1 fruit fly cellular context compared by ENCODE assay signal in the genomic region with DNA sequence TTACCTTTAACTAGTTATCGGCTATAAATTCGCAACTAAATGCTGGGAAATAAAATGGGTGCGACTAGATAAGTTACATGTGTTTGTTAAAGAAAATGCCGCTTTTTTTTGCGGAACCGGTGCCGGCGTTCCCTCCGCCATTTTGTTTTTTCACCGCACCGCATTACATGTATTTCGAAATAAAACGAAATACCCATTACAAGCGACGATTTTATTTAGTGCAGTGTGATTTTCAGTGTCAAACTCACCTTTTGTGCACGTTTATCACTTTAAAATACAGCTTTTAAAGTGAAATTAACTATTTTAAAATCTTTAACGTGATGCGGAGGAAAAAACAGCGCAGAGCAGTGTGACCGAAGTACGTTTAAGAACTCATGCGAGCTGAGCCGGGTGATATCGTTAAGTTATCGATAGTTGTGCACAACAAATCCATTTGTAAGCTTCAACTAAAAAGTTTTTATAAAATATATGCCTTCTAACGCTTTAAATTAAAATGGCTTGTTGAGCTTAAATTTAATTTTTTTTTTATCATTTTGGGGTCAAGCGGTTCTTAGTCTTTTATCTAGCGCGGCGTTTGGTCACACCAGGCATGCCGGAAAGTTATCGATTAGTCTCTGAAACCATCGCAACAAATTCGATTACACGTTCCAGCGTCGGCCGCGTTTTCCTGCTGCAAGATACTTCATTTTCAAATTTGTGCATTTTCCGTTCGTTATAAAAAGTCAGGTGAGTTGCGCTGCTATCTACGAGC.
TF ChIP-seq lines count a peak whose summit lies in the region.

Gene Hel25E (minus strand): TSS at position 380 of the 751 bp plus-strand sequence.
Gene Lam (plus strand): TSS at position 546 of the 751 bp plus-strand sequence.

TF ChIP-seq in whole organism, embryonic, 481 proteins besides CTCF, POLR2A, EP300 and RAD21 (continued from another document and continues in another):
- TF ChIP-seq CG4707 (GFP tag; optimal IDR thresholded peaks at IDR 0.05; lab: Kevin White, UChicago) (no peak), CG12071 (GFP tag; optimal IDR thresholded peaks at IDR 0.05; lab: Kevin White, UChicago) (no peak), CG11247 (GFP tag; IDR thresholded peaks at IDR 0.05; lab: Robert Waterston, UW) (no peak), run (tag; optimal IDR thresholded peaks at IDR 0.05; lab: Kevin White, UChicago) (no peak), CG4854 (GFP tag; optimal IDR thresholded peaks at IDR 0.05; lab: Kevin White, UChicago) (no peak), MTF-1 (GFP tag; optimal IDR thresholded peaks at IDR 0.05; lab: Kevin White, UChicago; ENCODE audit: borderline replicate concordance) (no peak), Spps (tag; optimal IDR thresholded peaks at IDR 0.05; lab: Kevin White, UChicago) (peak; percentile 18), CG1603 (tag; optimal IDR thresholded peaks at IDR 0.05; lab: Kevin White, UChicago) (no peak), grn (GFP tag; optimal IDR thresholded peaks at IDR 0.05; lab: Kevin White, UChicago) (no peak), Blimp-1 (GFP tag; optimal IDR thresholded peaks at IDR 0.05; lab: Kevin White, UChicago) (no peak), CG2199 (GFP tag; IDR thresholded peaks at IDR 0.05; lab: Robert Waterston, UW) (no peak), D19A (tag; optimal IDR thresholded peaks at IDR 0.05; lab: Kevin White, UChicago) (no peak), bbx (GFP tag; IDR thresholded peaks at IDR 0.05; lab: Robert Waterston, UW; ENCODE audit: partially characterized antibody) (peak; percentile 69), al (GFP tag; IDR thresholded peaks at IDR 0.05; lab: Robert Waterston, UW) (no peak), CG9437 (GFP tag; optimal IDR thresholded peaks at IDR 0.05; lab: Kevin White, UChicago) (no peak), HHEX (GFP tag; optimal IDR thresholded peaks at IDR 0.05; lab: Kevin White, UChicago) (no peak), grau (tag; optimal IDR thresholded peaks at IDR 0.05; lab: Kevin White, UChicago) (no peak), Optix (GFP tag; IDR thresholded peaks at IDR 0.05; lab: Robert Waterston, UW) (no peak), E2f2 (GFP tag; IDR thresholded peaks at IDR 0.05; lab: Robert Waterston, UW) (0 out of 2 replicates have a peak, but pooled peaks have one; percentile 40), CG14050 (GFP tag; IDR thresholded peaks at IDR 0.05; lab: Robert Waterston, UW) (no peak), lmd (GFP tag; IDR thresholded peaks at IDR 0.05; lab: Robert Waterston, UW) (no peak), CG10147 (GFP tag; optimal IDR thresholded peaks at IDR 0.05; lab: Kevin White, UChicago) (no peak), gcm2 (GFP tag; optimal IDR thresholded peaks at IDR 0.05; lab: Kevin White, UChicago) (no peak), CG11695 (GFP tag; IDR thresholded peaks at IDR 0.05; lab: Robert Waterston, UW) (no peak), CG9817 (tag; optimal IDR thresholded peaks at IDR 0.05; lab: Kevin White, UChicago) (no peak), CG17359 (tag; optimal IDR thresholded peaks at IDR 0.05; lab: Kevin White, UChicago) (peak; percentile 94), sug (tag; optimal IDR thresholded peaks at IDR 0.05; lab: Kevin White, UChicago) (no peak), insv (GFP tag; optimal IDR thresholded peaks at IDR 0.05; lab: Kevin White, UChicago) (no peak), Eip74EF (GFP tag; optimal IDR thresholded peaks at IDR 0.05; lab: Kevin White, UChicago) (no peak), CG7556 (GFP tag; optimal IDR thresholded peaks at IDR 0.05; lab: Kevin White, UChicago) (no peak), CG13894 (tag; optimal IDR thresholded peaks at IDR 0.05; lab: Kevin White, UChicago) (no peak), phol (tag; optimal IDR thresholded peaks at IDR 0.05; lab: Kevin White, UChicago) (peak; percentile 96), CG1647 (GFP tag; optimal IDR thresholded peaks at IDR 0.05; lab: Kevin White, UChicago) (no peak), pfk (GFP tag; optimal IDR thresholded peaks at IDR 0.05; lab: Kevin White, UChicago) (no peak), Kr (GFP tag; optimal IDR thresholded peaks at IDR 0.05; lab: Kevin White, UChicago) (no peak), CG32767 (GFP tag; IDR thresholded peaks at IDR 0.05; lab: Robert Waterston, UW) (no peak), shn (GFP tag; optimal IDR thresholded peaks at IDR 0.05; lab: Kevin White, UChicago) (no peak), Atf6 (GFP tag; IDR thresholded peaks at IDR 0.05; lab: Robert Waterston, UW) (no peak), ab (GFP tag; optimal IDR thresholded peaks at IDR 0.05; lab: Kevin White, UChicago) (no peak), CG1832 (GFP tag; optimal IDR thresholded peaks at IDR 0.05; lab: Kevin White, UChicago) (no peak), Doc2 (GFP tag; IDR thresholded peaks at IDR 0.05; lab: Robert Waterston, UW) (no peak), CG30431 (GFP tag; optimal IDR thresholded peaks at IDR 0.05; lab: Kevin White, UChicago) (no peak), oc (tag; optimal IDR thresholded peaks at IDR 0.05; lab: Kevin White, UChicago) (no peak), wek (GFP tag; optimal IDR thresholded peaks at IDR 0.05; lab: Kevin White, UChicago) (no peak), crc (GFP tag; optimal IDR thresholded peaks at IDR 0.05; lab: Kevin White, UChicago) (no peak), CG32772 (GFP tag; IDR thresholded peaks at IDR 0.05; lab: Robert Waterston, UW) (no peak), CG4360 (GFP tag; IDR thresholded peaks at IDR 0.05; lab: Robert Waterston, UW) (no peak), CG11456 (GFP tag; IDR thresholded peaks at IDR 0.05; lab: Robert Waterston, UW) (no peak), YL-1 (GFP tag; optimal IDR thresholded peaks at IDR 0.05; lab: Kevin White, UChicago) (peak; percentile 58), CG7928 (GFP tag; optimal IDR thresholded peaks at IDR 0.05; lab: Kevin White, UChicago) (no peak), gsb-n (tag; optimal IDR thresholded peaks at IDR 0.05; lab: Kevin White, UChicago) (no peak), Elba2 (GFP tag; optimal IDR thresholded peaks at IDR 0.05; lab: Kevin White, UChicago) (no peak), Sox100B (GFP tag; optimal IDR thresholded peaks at IDR 0.05; lab: Kevin White, UChicago) (no peak), gce (GFP tag; IDR thresholded peaks at IDR 0.05; lab: Robert Waterston, UW) (no peak), trem (tag; optimal IDR thresholded peaks at IDR 0.05; lab: Kevin White, UChicago) (peak; percentile 81), yki (optimal IDR thresholded peaks at IDR 0.05; lab: Kevin White, UChicago) (no peak), chif (GFP tag; optimal IDR thresholded peaks at IDR 0.05; lab: Kevin White, UChicago) (no peak), CG1233 (GFP tag; optimal IDR thresholded peaks at IDR 0.05; lab: Kevin White, UChicago) (no peak), ase (GFP tag; IDR thresholded peaks at IDR 0.05; lab: Robert Waterston, UW) (no peak), CG6654 (GFP tag; optimal IDR thresholded peaks at IDR 0.05; lab: Kevin White, UChicago) (no peak), gem (tag; optimal IDR thresholded peaks at IDR 0.05; lab: Kevin White, UChicago) (no peak), ken (GFP tag; IDR thresholded peaks at IDR 0.05; lab: Robert Waterston, UW) (no peak), CG2120 (GFP tag; optimal IDR thresholded peaks at IDR 0.05; lab: Kevin White, UChicago) (peak; percentile 29), aop (GFP tag; IDR thresholded peaks at IDR 0.05; lab: Robert Waterston, UW) (no peak), CG10565 (GFP tag; optimal IDR thresholded peaks at IDR 0.05; lab: Kevin White, UChicago) (no peak), chinmo (GFP tag; IDR thresholded peaks at IDR 0.05; lab: Robert Waterston, UW; ENCODE audit: partially characterized antibody) (no peak), Deaf1 (tag; optimal IDR thresholded peaks at IDR 0.05; lab: Kevin White, UChicago) (no peak), usp (GFP tag; optimal IDR thresholded peaks at IDR 0.05; lab: Kevin White, UChicago) (no peak), Sin3A (optimal IDR thresholded peaks at IDR 0.05; lab: Kevin White, UChicago) (peak; percentile 98), onecut (GFP tag; IDR thresholded peaks at IDR 0.05; lab: Robert Waterston, UW) (no peak), Hr39 (optimal IDR thresholded peaks at IDR 0.05; lab: Kevin White, UChicago) (no peak), seq (GFP tag; IDR thresholded peaks at IDR 0.05; lab: Robert Waterston, UW) (no peak), ssp (GFP tag; IDR thresholded peaks at IDR 0.05; lab: Robert Waterston, UW) (no peak), CG10462 (GFP tag; optimal IDR thresholded peaks at IDR 0.05; lab: Kevin White, UChicago) (no peak), Fer1 (GFP tag; optimal IDR thresholded peaks at IDR 0.05; lab: Kevin White, UChicago) (no peak), Asciz (GFP tag; optimal IDR thresholded peaks at IDR 0.05; lab: Kevin White, UChicago) (no peak), bab2 (GFP tag; optimal IDR thresholded peaks at IDR 0.05; lab: Kevin White, UChicago) (no peak), CG14441 (GFP tag; IDR thresholded peaks at IDR 0.05; lab: Robert Waterston, UW) (no peak), Antp (GFP tag; optimal IDR thresholded peaks at IDR 0.05; lab: Kevin White, UChicago) (no peak), CG6254 (GFP tag; optimal IDR thresholded peaks at IDR 0.05; lab: Kevin White, UChicago) (no peak), CG4328 (GFP tag; optimal IDR thresholded peaks at IDR 0.05; lab: Kevin White, UChicago) (no peak), CkIIα-i1 (GFP tag; IDR thresholded peaks at IDR 0.05; lab: Robert Waterston, UW) (no peak), CG5245 (GFP tag; optimal IDR thresholded peaks at IDR 0.05; lab: Kevin White, UChicago) (no peak), Bgb (GFP tag; IDR thresholded peaks at IDR 0.05; lab: Robert Waterston, UW; ENCODE audit: partially characterized antibody) (peak; percentile 83), C15 (GFP tag; IDR thresholded peaks at IDR 0.05; lab: Robert Waterston, UW) (no peak), CG17912 (GFP tag; optimal IDR thresholded peaks at IDR 0.05; lab: Kevin White, UChicago) (no peak), Myb (GFP tag; optimal IDR thresholded peaks at IDR 0.05; lab: Kevin White, UChicago) (peak; percentile 43), HLH4C (GFP tag; IDR thresholded peaks at IDR 0.05; lab: Robert Waterston, UW; ENCODE audit: partially characterized antibody) (peak; percentile 81), z (GFP tag; IDR thresholded peaks at IDR 0.05; lab: Robert Waterston, UW) (no peak), ranshi (GFP tag; IDR thresholded peaks at IDR 0.05; lab: Robert Waterston, UW) (no peak), dpn (GFP tag; optimal IDR thresholded peaks at IDR 0.05; lab: Kevin White, UChicago) (peak in 1 of 2 experiments; percentile 11), Dip2 (GFP tag; IDR thresholded peaks at IDR 0.05; lab: Robert Waterston, UW) (no peak), CG3065 (GFP tag; optimal IDR thresholded peaks at IDR 0.05; lab: Kevin White, UChicago) (no peak), lola (GFP tag; optimal IDR thresholded peaks at IDR 0.05; lab: Kevin White, UChicago) (peak in 1 of 3 experiments; percentile 24), Abd-B (GFP tag; optimal IDR thresholded peaks at IDR 0.05; lab: Kevin White, UChicago) (no peak), B-H2 (GFP tag; optimal IDR thresholded peaks at IDR 0.05; lab: Kevin White, UChicago) (no peak), scrt (GFP tag; optimal IDR thresholded peaks at IDR 0.05; lab: Kevin White, UChicago) (no peak), CG8478 (optimal IDR thresholded peaks at IDR 0.05; lab: Kevin White, UChicago) (no peak), D19B (GFP tag; optimal IDR thresholded peaks at IDR 0.05; lab: Kevin White, UChicago) (no peak), NfI (GFP tag; optimal IDR thresholded peaks at IDR 0.05; lab: Kevin White, UChicago) (no peak), CG17328 (GFP tag; IDR thresholded peaks at IDR 0.05; lab: Robert Waterston, UW) (no peak), fd96Cb (tag; optimal IDR thresholded peaks at IDR 0.05; lab: Kevin White, UChicago) (no peak), CG6791 (GFP tag; IDR thresholded peaks at IDR 0.05; lab: Robert Waterston, UW; ENCODE audit: partially characterized antibody) (peak; percentile 81), CG31388 (GFP tag; optimal IDR thresholded peaks at IDR 0.05; lab: Kevin White, UChicago) (no peak), schlank (tag; optimal IDR thresholded peaks at IDR 0.05; lab: Kevin White, UChicago) (no peak), Hand (GFP tag; optimal IDR thresholded peaks at IDR 0.05; lab: Kevin White, UChicago) (no peak), btn (GFP tag; optimal IDR thresholded peaks at IDR 0.05; lab: Kevin White, UChicago) (no peak), Dfd (GFP tag; optimal IDR thresholded peaks at IDR 0.05; lab: Kevin White, UChicago) (no peak), CG1792 (GFP tag; optimal IDR thresholded peaks at IDR 0.05; lab: Kevin White, UChicago) (no peak), so (GFP tag; IDR thresholded peaks at IDR 0.05; lab: Robert Waterston, UW) (no peak), CG18599 (GFP tag; optimal IDR thresholded peaks at IDR 0.05; lab: Kevin White, UChicago) (no peak), Lpt (GFP tag; optimal IDR thresholded peaks at IDR 0.05; lab: Kevin White, UChicago) (no peak), ro (GFP tag; IDR thresholded peaks at IDR 0.05; lab: Robert Waterston, UW) (no peak), D (optimal IDR thresholded peaks at IDR 0.05; lab: Kevin White, UChicago) (no peak), D (GFP tag; optimal IDR thresholded peaks at IDR 0.05; lab: Kevin White, UChicago) (no peak), CHES-1-like (GFP tag; optimal IDR thresholded peaks at IDR 0.05; lab: Kevin White, UChicago) (peak; percentile 42), en (GFP tag; optimal IDR thresholded peaks at IDR 0.05; lab: Kevin White, UChicago) (no peak), Ets97D (GFP tag; optimal IDR thresholded peaks at IDR 0.05; lab: Kevin White, UChicago) (peak; percentile 82), org-1 (GFP tag; optimal IDR thresholded peaks at IDR 0.05; lab: Kevin White, UChicago) (no peak), tll (GFP tag; optimal IDR thresholded peaks at IDR 0.05; lab: Kevin White, UChicago) (no peak), CG15011 (GFP tag; optimal IDR thresholded peaks at IDR 0.05; lab: Kevin White, UChicago) (no peak), pzg (GFP tag; optimal IDR thresholded peaks at IDR 0.05; lab: Kevin White, UChicago) (peak; percentile 78), CG8089 (GFP tag; optimal IDR thresholded peaks at IDR 0.05; lab: Kevin White, UChicago) (no peak), CG14014 (GFP tag; IDR thresholded peaks at IDR 0.05; lab: Robert Waterston, UW) (no peak), CG34376 (GFP tag; optimal IDR thresholded peaks at IDR 0.05; lab: Kevin White, UChicago) (no peak), Aef1 (GFP tag; IDR thresholded peaks at IDR 0.05; lab: Robert Waterston, UW) (no peak), Stat92E (GFP tag; optimal IDR thresholded peaks at IDR 0.05; lab: Kevin White, UChicago) (no peak), klu (GFP tag; IDR thresholded peaks at IDR 0.05; lab: Robert Waterston, UW) (no peak), hb (GFP tag; IDR thresholded peaks at IDR 0.05; lab: Robert Waterston, UW; ENCODE audit: partially characterized antibody) (peak; percentile 79; the same call in 2 of the 3 replicates)
